Worm (Caenorhabditis elegans) whole organism, L4 larva: ENCODE measurements around the gene T28A8.3.

Experiments
- F10B5.3 ChIP-seq: sonication (generic microtip); optimal IDR thresholded peaks from 2 replicates; lab custom pipeline; 2016; ENCODE audit warnings: mild to moderate bottlenecking, missing genetic modification characterization, missing compliant biosample characterization
- cey-2 ChIP-seq: sonication (generic microtip); optimal IDR thresholded peaks from 3 replicates; lab custom pipeline; 2017; ENCODE audit warnings: missing genetic modification characterization, mild to moderate bottlenecking, missing compliant biosample characterization, antibody characterized with exemption, borderline replicate concordance; ENCODE audit not compliant: insufficient read depth
- duxl-1 ChIP-seq: sonication (generic microtip); optimal IDR thresholded peaks from 2 replicates; lab custom pipeline; 2016; ENCODE audit warnings: mild to moderate bottlenecking, missing genetic modification characterization, moderate library complexity, missing compliant biosample characterization; ENCODE audit not compliant: poor library complexity
- lin-13 ChIP-seq: fragments of 150-350 bp; optimal IDR thresholded peaks from 2 replicates; lab custom pipeline; 2014; ENCODE audit warnings: missing biosample characterization, missing genetic modification reagents, missing genetic modification characterization
- lin-38 ChIP-seq: fragments of 200-800 bp; sonication (Bioruptor generic); IDR thresholded peaks from 2 replicates; pipeline ENCODE4 v1.3.6; 2022; ENCODE audit warnings: missing genetic modification reagents, missing genetic modification characterization, missing compliant biosample characterization
- mdl-1 ChIP-seq, 2 experiments: fragments of 150-350 bp in 1 of 2; sonication (generic microtip) in 1 of 2; optimal IDR thresholded peaks; 2 replicates each; lab custom pipeline; 2014 to 2017; ENCODE audit warnings: missing biosample characterization in 2 of 2, missing genetic modification characterization in 2 of 2
- skn-1 ChIP-seq: fragments of 150-350 bp; optimal IDR thresholded peaks from 2 replicates; lab custom pipeline; 2014; ENCODE audit warnings: missing biosample characterization, missing genetic modification characterization
- snpc-4 ChIP-seq: fragments of 150-350 bp; optimal IDR thresholded peaks from 2 replicates; lab custom pipeline; 2014; ENCODE audit warnings: missing biosample characterization, missing genetic modification characterization
- unc-39 ChIP-seq: sonication (generic microtip); optimal IDR thresholded peaks from 2 replicates; lab custom pipeline; 2017; ENCODE audit warnings: missing biosample characterization, missing genetic modification characterization

DNA sequence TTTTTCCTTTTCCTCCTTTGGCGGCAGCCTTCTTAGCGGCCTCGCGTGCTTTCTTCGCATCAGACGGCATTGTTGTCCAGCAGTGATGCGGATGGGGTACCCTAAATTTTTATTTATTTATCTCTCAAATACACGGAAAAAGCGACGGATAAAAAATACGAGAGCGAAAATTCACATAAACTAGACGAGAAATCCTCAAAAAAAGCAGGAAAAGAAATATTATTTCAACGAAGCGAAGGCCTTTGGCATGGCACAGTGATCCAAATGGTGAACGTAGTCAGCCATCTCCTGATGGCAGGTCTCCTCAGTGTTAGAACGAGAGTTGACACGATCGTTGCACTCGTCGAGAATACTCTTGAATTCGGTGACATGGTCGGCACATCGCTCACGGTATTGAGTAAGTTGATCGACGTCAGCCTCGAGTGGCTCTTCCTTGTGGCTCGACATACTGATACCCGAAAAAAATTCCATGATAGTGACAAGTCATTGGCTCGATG is 43.6 kb upstream of the T28A8.3 start, which contains the start of the genes abcf-2 and T27E9.2:
- TF ChIP-seq cey-2 (no peak), duxl-1 (tag; lab: Kevin White, UChicago) (no peak), lin-13 (GFP tag; lab: Kevin White, UChicago) (no peak), skn-1 (tag; lab: Kevin White, UChicago) (no peak), F10B5.3 (no peak), snpc-4 (tag; lab: Kevin White, UChicago) (no peak), lin-38 (GFP tag; lab: Robert Waterston, UW) (no peak; the same call in 1 of the 2 replicates), unc-39 (no peak), mdl-1 (tag; optimal IDR thresholded peaks at IDR 0.05; lab: Kevin White, UChicago) (no peak)
